Worm (Caenorhabditis elegans) whole organism, L1 larva: ENCODE measurements around the gene eif-3.G.

Experiments used
- ces-1 ChIP-seq: fragments of 150-350 bp; optimal IDR thresholded peaks from 2 replicates; lab custom pipeline; 2014; ENCODE audit warnings: missing biosample characterization, missing genetic modification reagents, missing genetic modification characterization
- fkh-8 ChIP-seq: sonication (generic microtip); optimal IDR thresholded peaks from 2 replicates; lab custom pipeline; 2016; ENCODE audit warnings: mild to moderate bottlenecking, missing genetic modification characterization, missing compliant biosample characterization
- lin-39 ChIP-seq: fragments of 150-350 bp; optimal IDR thresholded peaks from 2 replicates; lab custom pipeline; 2014; ENCODE audit warnings: missing biosample characterization, missing genetic modification reagents, missing genetic modification characterization
- lsy-2 ChIP-seq, 2 experiments: fragments of 150-350 bp; optimal IDR thresholded peaks; 2 replicates each; lab custom pipeline; 2014; ENCODE audit warnings: missing biosample characterization in 2 of 2, missing genetic modification characterization in 2 of 2
- ztf-11 ChIP-seq, 2 experiments: sonication (generic microtip); optimal IDR thresholded peaks; 2 replicates each; lab custom pipeline; 2016 to 2017; ENCODE audit warnings: missing genetic modification characterization in 2 of 2, missing biosample characterization in 1 of 2, missing compliant biosample characterization in 1 of 2
- ztf-4 ChIP-seq: fragments of 150-350 bp; optimal IDR thresholded peaks from 2 replicates; lab custom pipeline; 2014; ENCODE audit warnings: missing biosample characterization, missing genetic modification characterization

DNA sequence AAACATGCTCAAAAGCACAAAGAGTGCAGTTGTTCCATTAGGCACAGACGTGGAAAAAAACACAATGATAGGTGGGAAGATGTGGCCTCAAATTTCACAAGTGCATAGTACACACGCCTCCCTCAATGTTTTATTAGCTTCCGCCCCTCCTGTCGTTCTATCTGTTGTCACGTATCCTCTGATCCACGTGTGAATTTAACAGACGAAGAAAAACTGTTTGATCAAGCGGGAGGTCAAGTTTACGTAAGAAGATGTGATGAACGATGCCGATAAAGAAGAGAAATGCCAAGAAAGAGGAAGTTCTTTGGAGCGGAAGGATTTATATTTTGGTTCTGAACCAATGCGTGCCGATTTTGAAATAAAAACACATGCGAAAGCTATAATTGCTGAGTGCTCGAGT, 8.2 kb downstream of the eif-3.G start:
- TF ChIP-seq ces-1 (GFP tag; lab: Kevin White, UChicago) (no peak), lsy-2 (tag; optimal IDR thresholded peaks at IDR 0.05; lab: Kevin White, UChicago) (no peak), ztf-11 (tag; optimal IDR thresholded peaks at IDR 0.05; lab: Kevin White, UChicago) (no peak), ztf-4 (tag; lab: Kevin White, UChicago) (no peak), fkh-8 (tag; lab: Kevin White, UChicago) (no peak), lin-39 (tag; lab: Kevin White, UChicago) (no peak)
